Worm (Caenorhabditis elegans): ENCODE measurements around the gene nlp-80.

The nlp-80 gene

ce11 chrV:11076028-11076402, 10.6 kb upstream of the nlp-80 start:
- TF ChIP-seq zag-1 (tag; optimal IDR thresholded peaks at IDR 0.05) = no peak
- TF ChIP-seq nhr-12 (tag; optimal IDR thresholded peaks at IDR 0.05) = no peak
- TF ChIP-seq skn-1 (tag; optimal IDR thresholded peaks at IDR 0.05) = no peak
- no peak for TF ChIP-seq peb-1 (tag; optimal IDR thresholded peaks at IDR 0.05)
- no peak for TF ChIP-seq C34F6.9 (tag; optimal IDR thresholded peaks at IDR 0.05)
- no peak for TF ChIP-seq lin-11 (tag; optimal IDR thresholded peaks at IDR 0.05)
- peak; percentile 41 for TF ChIP-seq sem-4 (tag; optimal IDR thresholded peaks at IDR 0.05)
- no peak for TF ChIP-seq ceh-16 (tag; optimal IDR thresholded peaks at IDR 0.05)
- TF ChIP-seq nhr-77 (tag; optimal IDR thresholded peaks at IDR 0.05) = no peak
- TF ChIP-seq sma-3 (GFP tag; optimal IDR thresholded peaks at IDR 0.05) = peak; percentile 15

- TF ChIP-seq F13H6.1 (tag; optimal IDR thresholded peaks at IDR 0.05) = peak; percentile 10
- peak; percentile 31 for TF ChIP-seq nhr-129 (tag; optimal IDR thresholded peaks at IDR 0.05)
- no peak for TF ChIP-seq nhr-12 (tag; optimal IDR thresholded peaks at IDR 0.05)
- peak; percentile 12 for TF ChIP-seq unc-55 (GFP tag; optimal IDR thresholded peaks at IDR 0.05)
- TF ChIP-seq nhr-25 (tag; optimal IDR thresholded peaks at IDR 0.05) = peak; percentile 22
- no peak for TF ChIP-seq ztf-1 (GFP tag; conservative IDR thresholded peaks at IDR 0.05)
- no peak for TF ChIP-seq sma-9 (GFP tag; optimal IDR thresholded peaks at IDR 0.05)
- no peak for TF ChIP-seq sma-9 (tag; optimal IDR thresholded peaks at IDR 0.05)
- TF ChIP-seq mdl-1 (tag; optimal IDR thresholded peaks at IDR 0.05) = peak; percentile 41 to 51
- peak; percentile 4 for TF ChIP-seq nhr-21 (tag; optimal IDR thresholded peaks at IDR 0.05)
- TF ChIP-seq fos-1 (tag; optimal IDR thresholded peaks at IDR 0.05) = peak; percentile 41
Observed at ce11 chrV:11075209-11076027, 10.0 kb upstream of the nlp-80 start.

ce11 chrV:11074448-11074847, 9.0 kb upstream of the nlp-80 start, which contains the start of gene act-3:
Gene act-3, minus strand, starts transcription at chrV:11074498.
- TF ChIP-seq crh-2 (tag; optimal IDR thresholded peaks at IDR 0.05) (no peak), nhr-129 (tag; optimal IDR thresholded peaks at IDR 0.05) (peak; percentile 39), nhr-10 (tag; optimal IDR thresholded peaks at IDR 0.05) (no peak), F13H6.1 (tag; optimal IDR thresholded peaks at IDR 0.05) (peak; percentile 44), nhr-25 (tag; optimal IDR thresholded peaks at IDR 0.05) (no peak), sma-9 (GFP tag; optimal IDR thresholded peaks at IDR 0.05) (peak; percentile 16), sma-9 (tag; optimal IDR thresholded peaks at IDR 0.05) (no peak)

- peak; percentile 20 for TF ChIP-seq nhr-129 (tag; optimal IDR thresholded peaks at IDR 0.05)
- no peak for TF ChIP-seq elt-1 (tag; optimal IDR thresholded peaks at IDR 0.05)
- no peak for TF ChIP-seq sma-3 (GFP tag; optimal IDR thresholded peaks at IDR 0.05)
- no peak for TF ChIP-seq ceh-82 (tag; optimal IDR thresholded peaks at IDR 0.05)
- no peak for TF ChIP-seq lin-39 (tag; optimal IDR thresholded peaks at IDR 0.05)
- TF ChIP-seq lin-11 (tag; optimal IDR thresholded peaks at IDR 0.05) = no peak
- no peak for TF ChIP-seq dmd-4 (tag; optimal IDR thresholded peaks at IDR 0.05)
- TF ChIP-seq mab-5 (tag; optimal IDR thresholded peaks at IDR 0.05) = no peak
- TF ChIP-seq R02D3.7 (tag; optimal IDR thresholded peaks at IDR 0.05) = no peak
- no peak for TF ChIP-seq mdl-1 (tag; optimal IDR thresholded peaks at IDR 0.05)
- no peak for TF ChIP-seq snpc-4 (tag; optimal IDR thresholded peaks at IDR 0.05)
- peak; percentile 25 for TF ChIP-seq sma-9 (GFP tag; optimal IDR thresholded peaks at IDR 0.05)
- no peak for TF ChIP-seq sma-9 (tag; optimal IDR thresholded peaks at IDR 0.05)
- no peak for TF ChIP-seq nhr-10 (tag; optimal IDR thresholded peaks at IDR 0.05)
Observed at ce11 chrV:11073354-11073753, 7.9 kb upstream of the nlp-80 start.

ce11 chrV:11071453-11071852, 6.0 kb upstream of the nlp-80 start:
- TF ChIP-seq ceh-82 (tag; optimal IDR thresholded peaks at IDR 0.05) = no peak
- no peak for TF ChIP-seq nhr-237 (tag; optimal IDR thresholded peaks at IDR 0.05)
- no peak for TF ChIP-seq alr-1 (tag; optimal IDR thresholded peaks at IDR 0.05)
- TF ChIP-seq dmd-4 (tag; optimal IDR thresholded peaks at IDR 0.05) = no peak
- TF ChIP-seq unc-55 (GFP tag; optimal IDR thresholded peaks at IDR 0.05) = no peak
- TF ChIP-seq nhr-23 (tag; optimal IDR thresholded peaks at IDR 0.05) = no peak
- TF ChIP-seq nhr-10 (tag; optimal IDR thresholded peaks at IDR 0.05) = no peak
- no peak for TF ChIP-seq lin-11 (tag; optimal IDR thresholded peaks at IDR 0.05)
- TF ChIP-seq lsy-2 (tag; optimal IDR thresholded peaks at IDR 0.05) = no peak
- TF ChIP-seq snpc-4 (tag; optimal IDR thresholded peaks at IDR 0.05) = no peak
- TF ChIP-seq nhr-25 (tag; optimal IDR thresholded peaks at IDR 0.05) = no peak
- no peak for TF ChIP-seq ztf-1 (GFP tag; conservative IDR thresholded peaks at IDR 0.05)
- no peak for TF ChIP-seq mab-5 (tag; optimal IDR thresholded peaks at IDR 0.05)
- TF ChIP-seq Y55F3AM.14 (GFP tag; optimal IDR thresholded peaks at IDR 0.05) = no peak
- no peak for TF ChIP-seq peb-1 (tag; optimal IDR thresholded peaks at IDR 0.05)
- TF ChIP-seq lin-13 (GFP tag; optimal IDR thresholded peaks at IDR 0.05) = no peak
- TF ChIP-seq mbf-1 (tag; optimal IDR thresholded peaks at IDR 0.05) = no peak
- TF ChIP-seq ztf-11 (tag; optimal IDR thresholded peaks at IDR 0.05) = no peak
- TF ChIP-seq zag-1 (tag; optimal IDR thresholded peaks at IDR 0.05) = no peak
- TF ChIP-seq nhr-21 (tag; optimal IDR thresholded peaks at IDR 0.05) = no peak

All from whole organism, L2 larva.